Fruit fly (Drosophila melanogaster) whole organism, embryonic: ENCODE data around the gene CG33489.
A peak's percentile ranks its signal among the peaks of the same experiment; 100 is the strongest.

Experiments
- CG11247 ChIP-seq: fragments of 200-800 bp; sonication (Bioruptor generic); IDR thresholded peaks from 2 replicates; pipeline ENCODE4 v1.3.6; 2022; ENCODE audit warnings: missing biosample characterization, missing genetic modification characterization
- CG11456 ChIP-seq: fragments of 200-800 bp; sonication (Bioruptor generic); IDR thresholded peaks from 3 replicates; pipeline ENCODE4 v1.3.6; 2022; ENCODE audit warnings: missing biosample characterization, missing genetic modification characterization
- CG12155 ChIP-seq: fragments of 200-800 bp; sonication (Bioruptor generic); optimal IDR thresholded peaks from 3 replicates; lab custom pipeline; 2016; ENCODE audit warnings: missing biosample characterization, missing genetic modification characterization
- CG13894 ChIP-seq: fragments of 200-800 bp; sonication (Bioruptor generic); optimal IDR thresholded peaks from 3 replicates; lab custom pipeline; 2018; ENCODE audit warnings: missing biosample characterization, mild to moderate bottlenecking, missing genetic modification characterization, moderate library complexity
- CG14014 ChIP-seq: fragments of 200-800 bp; sonication (Bioruptor generic); IDR thresholded peaks from 2 replicates; pipeline ENCODE4 v1.3.6; 2022; ENCODE audit warnings: missing biosample characterization, missing genetic modification characterization
- CG15514 ChIP-seq: fragments of 200-800 bp; sonication (Bioruptor generic); optimal IDR thresholded peaks from 3 replicates; lab custom pipeline; 2017; ENCODE audit warnings: missing biosample characterization, missing genetic modification characterization, mild to moderate bottlenecking, moderate library complexity, missing genetic modification reagents
- CG17612 ChIP-seq: fragments of 200-800 bp; sonication (Bioruptor generic); IDR thresholded peaks from 2 replicates; pipeline ENCODE4 v1.3.6; 2022; ENCODE audit warnings: missing biosample characterization, missing genetic modification characterization
- CG17829 ChIP-seq: fragments of 200-800 bp; optimal IDR thresholded peaks from 2 replicates; lab custom pipeline; 2019; ENCODE audit warnings: missing biosample characterization, mild to moderate bottlenecking, missing genetic modification characterization, moderate library complexity
- CG18599 ChIP-seq: fragments of 200-800 bp; sonication (Bioruptor generic); optimal IDR thresholded peaks from 3 replicates; lab custom pipeline; 2017; ENCODE audit warnings: missing biosample characterization, missing genetic modification characterization, mild to moderate bottlenecking, moderate library complexity, missing genetic modification reagents
- CG2202 ChIP-seq: fragments of 200-800 bp; sonication (Bioruptor generic); optimal IDR thresholded peaks from 2 replicates; lab custom pipeline; 2018; ENCODE audit warnings: missing biosample characterization, mild to moderate bottlenecking, missing genetic modification characterization
- CG2889 ChIP-seq: fragments of 200-800 bp; sonication (Bioruptor generic); IDR thresholded peaks from 3 replicates; pipeline ENCODE4 v1.3.6; 2022; ENCODE audit warnings: missing biosample characterization, missing genetic modification characterization
- CG31441 ChIP-seq: fragments of 200-800 bp; sonication (Bioruptor generic); IDR thresholded peaks from 2 replicates; pipeline ENCODE4 v1.3.6; 2022; ENCODE audit warnings: missing biosample characterization, missing genetic modification characterization
- CG32532 ChIP-seq: fragments of 200-800 bp; sonication (Bioruptor generic); IDR thresholded peaks from 2 replicates; pipeline ENCODE4 v1.3.6; 2022; ENCODE audit warnings: missing biosample characterization, missing genetic modification characterization
- CG34376 ChIP-seq: fragments of 200-800 bp; sonication (Bioruptor generic); optimal IDR thresholded peaks from 2 replicates; lab custom pipeline; 2018; ENCODE audit warnings: missing biosample characterization, mild to moderate bottlenecking, missing genetic modification characterization
- CG3726 ChIP-seq: fragments of 200-800 bp; sonication (Bioruptor generic); IDR thresholded peaks from 3 replicates; pipeline ENCODE4, ENCODE4 v1.3.6; 2022; ENCODE audit warnings: missing biosample characterization, missing genetic modification characterization
- CG3838 ChIP-seq: fragments of 200-800 bp; sonication (Bioruptor generic); optimal IDR thresholded peaks from 3 replicates; lab custom pipeline; 2016; ENCODE audit warnings: missing biosample characterization, missing genetic modification characterization
- CG7745 ChIP-seq: fragments of 200-800 bp; sonication (Bioruptor generic); optimal IDR thresholded peaks from 2 replicates; lab custom pipeline; 2018; ENCODE audit warnings: missing biosample characterization, mild to moderate bottlenecking, missing genetic modification characterization, moderate library complexity
- CTCF ChIP-seq: fragments of 200-800 bp; sonication (Bioruptor generic); optimal IDR thresholded peaks from 2 replicates; lab custom pipeline; 2017; ENCODE audit warnings: missing biosample characterization, mild to moderate bottlenecking, missing genetic modification characterization, moderate library complexity
- D19B ChIP-seq: fragments of 200-800 bp; sonication (Bioruptor generic); optimal IDR thresholded peaks from 2 replicates; lab custom pipeline; 2017; ENCODE audit warnings: missing biosample characterization, mild to moderate bottlenecking, missing genetic modification characterization
- Dll ChIP-seq: fragments of 200-800 bp; sonication (Bioruptor generic); IDR thresholded peaks from 4 replicates; pipeline ENCODE4 v1.3.6; 2022; ENCODE audit warnings: missing biosample characterization, missing genetic modification characterization; ENCODE audit not compliant: partially characterized antibody
- Fer2 ChIP-seq: fragments of 200-800 bp; sonication (Bioruptor generic); optimal IDR thresholded peaks from 2 replicates; lab custom pipeline; 2018; ENCODE audit warnings: missing biosample characterization, mild to moderate bottlenecking, missing genetic modification characterization, moderate library complexity
- H2.0 ChIP-seq: fragments of 200-800 bp; sonication (Bioruptor generic); IDR thresholded peaks from 2 replicates; pipeline ENCODE4 v1.3.6; 2022; ENCODE audit warnings: missing biosample characterization, missing genetic modification characterization
- Hand ChIP-seq: fragments of 200-800 bp; sonication (Bioruptor generic); optimal IDR thresholded peaks from 2 replicates; lab custom pipeline; 2017; ENCODE audit warnings: mild to moderate bottlenecking, missing biosample characterization, missing genetic modification reagents, missing genetic modification characterization
- Jarid2 ChIP-seq: fragments of 200-800 bp; sonication (Bioruptor generic); optimal IDR thresholded peaks from 3 replicates; lab custom pipeline; 2017; ENCODE audit warnings: mild to moderate bottlenecking, missing biosample characterization, missing genetic modification reagents, missing genetic modification characterization
- MTF-1 ChIP-seq: fragments of 200-800 bp; sonication (Bioruptor generic); optimal IDR thresholded peaks from 2 replicates; lab custom pipeline; 2018; ENCODE audit warnings: missing biosample characterization, mild to moderate bottlenecking, missing genetic modification characterization, borderline replicate concordance
- NC2β ChIP-seq: fragments of 200-800 bp; sonication (Bioruptor generic); optimal IDR thresholded peaks from 2 replicates; lab custom pipeline; 2016; ENCODE audit warnings: missing biosample characterization, missing genetic modification characterization
- Sin3A ChIP-seq: fragments of >200 bp; optimal IDR thresholded peaks from 2 replicates; lab custom pipeline; 2018
- Ssrp ChIP-seq: fragments of 200-800 bp; sonication (Bioruptor generic); optimal IDR thresholded peaks from 2 replicates; lab custom pipeline; 2018; ENCODE audit warnings: missing biosample characterization, mild to moderate bottlenecking, missing genetic modification characterization, moderate library complexity
- TFAM ChIP-seq: fragments of 200-800 bp; sonication (Bioruptor generic); optimal IDR thresholded peaks from 2 replicates; lab custom pipeline; 2017; ENCODE audit warnings: missing biosample characterization, missing genetic modification characterization, inconsistent platforms
- Tbp ChIP-seq: fragments of >200 bp; optimal IDR thresholded peaks from 2 replicates; lab custom pipeline; 2018; ENCODE audit warnings: missing biosample characterization, missing genetic modification characterization
- ab ChIP-seq: fragments of 200-800 bp; sonication (Bioruptor generic); optimal IDR thresholded peaks from 2 replicates; lab custom pipeline; 2016; ENCODE audit warnings: missing biosample characterization, missing genetic modification characterization
- al ChIP-seq: fragments of 200-800 bp; sonication (Bioruptor generic); IDR thresholded peaks from 2 replicates; pipeline ENCODE4 v1.3.6; 2022; ENCODE audit warnings: missing biosample characterization, missing genetic modification characterization
- az2 ChIP-seq: fragments of 200-800 bp; sonication (Bioruptor generic); optimal IDR thresholded peaks from 3 replicates; lab custom pipeline; 2016; ENCODE audit warnings: missing biosample characterization, missing genetic modification characterization
- bowl ChIP-seq: fragments of 200-800 bp; sonication (Bioruptor generic); IDR thresholded peaks from 2 replicates; pipeline ENCODE4 v1.3.6; 2022; ENCODE audit warnings: missing biosample characterization, missing genetic modification characterization
- cas ChIP-seq: fragments of 200-800 bp; sonication (Bioruptor generic); IDR thresholded peaks from 2 replicates; pipeline ENCODE4 v1.3.6; 2022; ENCODE audit warnings: missing biosample characterization, missing genetic modification characterization
- cato ChIP-seq: fragments of 200-800 bp; sonication (Bioruptor generic); optimal IDR thresholded peaks from 2 replicates; lab custom pipeline; 2016; ENCODE audit warnings: missing biosample characterization, missing genetic modification characterization, borderline replicate concordance
- dm ChIP-seq: fragments of 200-800 bp; sonication (Bioruptor generic); optimal IDR thresholded peaks from 3 replicates; lab custom pipeline; 2016; ENCODE audit warnings: missing biosample characterization, missing genetic modification characterization
- gsb-n ChIP-seq: fragments of 200-800 bp; sonication (Bioruptor generic); optimal IDR thresholded peaks from 3 replicates; lab custom pipeline; 2018; ENCODE audit warnings: missing biosample characterization, mild to moderate bottlenecking, missing genetic modification characterization
- ham ChIP-seq: fragments of 200-800 bp; sonication (Bioruptor generic); IDR thresholded peaks from 2 replicates; pipeline ENCODE4 v1.3.6; 2022; ENCODE audit warnings: missing biosample characterization, missing genetic modification characterization
- lmd ChIP-seq: fragments of 200-800 bp; sonication (Bioruptor generic); IDR thresholded peaks from 2 replicates; pipeline ENCODE4 v1.3.6; 2022; ENCODE audit warnings: missing biosample characterization, missing genetic modification characterization
- odd ChIP-seq: fragments of 200-800 bp; sonication (Bioruptor generic); optimal IDR thresholded peaks from 2 replicates; lab custom pipeline; 2017; ENCODE audit warnings: missing biosample characterization, mild to moderate bottlenecking, missing genetic modification characterization
- onecut ChIP-seq: fragments of 200-800 bp; sonication (Bioruptor generic); IDR thresholded peaks from 2 replicates; pipeline ENCODE4 v1.3.6; 2022; ENCODE audit warnings: missing biosample characterization, missing genetic modification characterization
- pfk ChIP-seq: fragments of 200-800 bp; sonication (Bioruptor generic); optimal IDR thresholded peaks from 2 replicates; lab custom pipeline; 2018; ENCODE audit warnings: missing biosample characterization, mild to moderate bottlenecking, missing genetic modification characterization, moderate library complexity
- phol ChIP-seq: fragments of 200-800 bp; sonication (Bioruptor generic); optimal IDR thresholded peaks from 3 replicates; lab custom pipeline; 2018; ENCODE audit warnings: missing biosample characterization, mild to moderate bottlenecking, missing genetic modification characterization, moderate library complexity
- pros ChIP-seq: fragments of 200-800 bp; sonication (Bioruptor generic); optimal IDR thresholded peaks from 3 replicates; lab custom pipeline; 2019; ENCODE audit warnings: missing biosample characterization, mild to moderate bottlenecking, missing genetic modification characterization, moderate library complexity
- pzg ChIP-seq: fragments of 200-800 bp; sonication (Bioruptor generic); optimal IDR thresholded peaks from 3 replicates; lab custom pipeline; 2018; ENCODE audit warnings: missing biosample characterization, mild to moderate bottlenecking, missing genetic modification characterization, moderate library complexity
- rib ChIP-seq: fragments of 200-800 bp; sonication (Bioruptor generic); IDR thresholded peaks from 2 replicates; pipeline ENCODE4 v1.3.6; 2022; ENCODE audit warnings: missing biosample characterization, missing genetic modification characterization
- stc ChIP-seq: fragments of 200-800 bp; sonication (Bioruptor generic); IDR thresholded peaks from 2 replicates; pipeline ENCODE4 v1.3.6; 2022; ENCODE audit warnings: missing biosample characterization, missing genetic modification characterization
- tio ChIP-seq: fragments of 200-800 bp; sonication (Bioruptor generic); optimal IDR thresholded peaks from 2 replicates; lab custom pipeline; 2017; ENCODE audit warnings: missing biosample characterization, missing genetic modification characterization, inconsistent platforms
- ttk ChIP-seq: fragments of 200-800 bp; sonication (Bioruptor generic); IDR thresholded peaks from 2 replicates; pipeline ENCODE4 v2.1.2; 2022; ENCODE audit warnings: missing biosample characterization, missing genetic modification characterization

The CG33489 gene

DNA sequence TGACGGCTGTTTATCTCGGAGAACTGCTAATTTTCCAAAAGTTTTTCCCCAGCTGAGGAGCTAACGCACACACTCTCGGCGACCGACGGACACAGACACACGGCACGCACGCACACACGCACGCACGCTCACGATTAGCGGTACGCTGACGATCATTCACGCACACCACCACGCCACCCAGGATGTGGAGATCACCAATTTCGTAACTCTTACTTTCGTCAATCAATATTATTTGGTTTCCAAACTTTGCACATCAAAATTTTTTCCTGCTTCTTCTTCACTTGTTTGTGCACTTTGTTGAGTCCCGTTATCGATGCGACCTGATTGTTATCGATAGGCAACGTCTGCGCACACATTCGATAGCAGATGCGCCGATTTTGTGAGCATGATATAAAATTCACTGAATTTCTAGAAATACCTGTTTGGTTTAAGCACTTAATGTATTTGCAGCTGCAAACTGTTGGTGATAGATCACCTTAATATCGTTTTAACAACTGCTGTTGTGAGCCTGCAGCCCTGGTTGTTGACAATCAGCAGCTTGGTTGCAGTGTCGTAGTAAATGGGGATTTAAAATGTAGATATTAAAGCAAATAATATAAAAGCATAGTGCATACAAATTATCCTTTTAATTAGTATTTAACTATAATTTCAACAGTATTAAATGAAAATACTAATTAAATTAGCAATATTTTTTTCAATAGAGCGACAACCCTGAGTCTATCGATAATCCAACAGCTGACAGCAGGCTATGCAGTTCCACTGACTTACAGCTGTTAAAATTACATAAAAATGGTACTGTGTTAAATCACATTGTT lies 14.7 kb downstream of the CG33489 start, which contains the start of the genes CG7394 and Mob2 (continued):
- TF ChIP-seq CG7745 (tag; lab: Kevin White, UChicago) (no peak), stc (GFP tag; lab: Robert Waterston, UW) (peak; percentile 85), gsb-n (tag; lab: Kevin White, UChicago) (peak; percentile 65), ttk (GFP tag; lab: Robert Waterston, UW) (peak; percentile 88), CG18599 (peak; percentile 87), odd (GFP tag; lab: Kevin White, UChicago) (peak; percentile 69), CG15514 (GFP tag; lab: Kevin White, UChicago) (peak; percentile 80), D19B (GFP tag; lab: Kevin White, UChicago) (peak; percentile 27), MTF-1 (GFP tag; lab: Kevin White, UChicago) (peak; percentile 76), pros (GFP tag; lab: Kevin White, UChicago) (no peak), CG2202 (tag; lab: Kevin White, UChicago) (peak; percentile 84), CG17612 (GFP tag; lab: Robert Waterston, UW) (peak; percentile 84), Sin3A (lab: Kevin White, UChicago) (peak; percentile 92), Hand (GFP tag; lab: Kevin White, UChicago) (peak; percentile 47), onecut (peak; percentile 65), CG11247 (GFP tag; lab: Robert Waterston, UW) (peak; percentile 92), H2.0 (GFP tag; lab: Robert Waterston, UW) (peak; percentile 92), NC2β (GFP tag; lab: Kevin White, UChicago) (peak; percentile 84), TFAM (GFP tag; lab: Kevin White, UChicago) (no peak), bowl (GFP tag; lab: Robert Waterston, UW) (peak; percentile 80), Fer2 (peak; percentile 84), CG2889 (GFP tag; lab: Robert Waterston, UW) (peak; percentile 83; the same call in 2 of the 3 replicates), rib (GFP tag; lab: Robert Waterston, UW) (peak; percentile 87), pfk (GFP tag; lab: Kevin White, UChicago) (peak; percentile 7), ab (GFP tag; lab: Kevin White, UChicago) (no peak), pzg (GFP tag; lab: Kevin White, UChicago) (peak; percentile 85), CG14014 (GFP tag; lab: Robert Waterston, UW) (peak; percentile 92), phol (tag; lab: Kevin White, UChicago) (peak; percentile 90), CG12155 (peak; percentile 91), Jarid2 (peak; percentile 30), CG11456 (peak; percentile 93), al (peak; percentile 86), tio (GFP tag; lab: Kevin White, UChicago) (peak; percentile 87), CG3726 (GFP tag; lab: Robert Waterston, UW) (peak; percentile 81), Ssrp (tag; lab: Kevin White, UChicago) (peak; percentile 86), Dll (GFP tag; lab: Robert Waterston, UW) (peak; percentile 94), ham (0 out of 2 replicates have a peak, but pooled peaks have one; percentile 7), dm (peak; percentile 67), lmd (GFP tag; lab: Robert Waterston, UW) (peak; percentile 87), CG3838 (GFP tag; lab: Kevin White, UChicago) (peak; percentile 70), CG17829 (tag; lab: Kevin White, UChicago) (peak; percentile 88), cato (GFP tag; lab: Kevin White, UChicago) (peak; percentile 82), Tbp (GFP tag; lab: Kevin White, UChicago) (no peak), CG31441 (GFP tag; lab: Robert Waterston, UW) (peak; percentile 84), cas (GFP tag; lab: Robert Waterston, UW) (peak; percentile 68), CG34376 (GFP tag; lab: Kevin White, UChicago) (peak; percentile 87), CG13894 (tag; lab: Kevin White, UChicago) (peak; percentile 70), CG32532 (peak; percentile 94), az2 (GFP tag; lab: Kevin White, UChicago) (peak; percentile 92), CTCF (GFP tag; lab: Kevin White, UChicago) (peak; percentile 4)
